Worm (Caenorhabditis elegans) whole organism, mixed stage, embryonic: Measurements from ENCODE around the gene tbx-36.

Experiments
- M03D4.4 ChIP-seq: sonication (generic microtip); optimal IDR thresholded peaks from 2 replicates; lab custom pipeline; 2017; ENCODE audit warnings: mild to moderate bottlenecking, missing genetic modification characterization, missing compliant biosample characterization
- bed-3 ChIP-seq: fragments of 200-800 bp; sonication (Bioruptor generic); optimal IDR thresholded peaks from 3 replicates; lab custom pipeline; 2018; ENCODE audit warnings: mild to moderate bottlenecking, missing genetic modification characterization, moderate library complexity, missing compliant biosample characterization
- blmp-1 ChIP-seq: fragments of 150-350 bp; optimal IDR thresholded peaks from 2 replicates; lab custom pipeline; 2014; ENCODE audit warnings: missing biosample characterization, missing genetic modification characterization
- ceh-39 ChIP-seq: fragments of 150-350 bp; optimal IDR thresholded peaks from 2 replicates; lab custom pipeline; 2014; ENCODE audit warnings: missing biosample characterization, missing genetic modification characterization
- ceh-43 ChIP-seq: fragments of 200-800 bp; sonication (Bioruptor generic); optimal IDR thresholded peaks from 2 replicates; lab custom pipeline; 2018; ENCODE audit warnings: mild to moderate bottlenecking, missing genetic modification characterization, moderate library complexity, missing compliant biosample characterization
- ceh-83 ChIP-seq: fragments of 200-800 bp; sonication (Bioruptor generic); optimal IDR thresholded peaks from 2 replicates; lab custom pipeline; 2018; ENCODE audit warnings: mild to moderate bottlenecking, missing genetic modification characterization, missing compliant biosample characterization
- ces-1 ChIP-seq: fragments of 150-350 bp; optimal IDR thresholded peaks from 2 replicates; lab custom pipeline; 2014; ENCODE audit warnings: missing biosample characterization, missing genetic modification reagents, missing genetic modification characterization
- cnd-1 ChIP-seq: fragments of 200-800 bp; sonication (Bioruptor generic); optimal IDR thresholded peaks from 2 replicates; lab custom pipeline; 2018; ENCODE audit warnings: mild to moderate bottlenecking, missing genetic modification characterization, missing compliant biosample characterization
- drap-1 ChIP-seq: fragments of 200-800 bp; sonication (Bioruptor generic); optimal IDR thresholded peaks from 3 replicates; lab custom pipeline; 2018; ENCODE audit warnings: mild to moderate bottlenecking, missing genetic modification characterization, missing compliant biosample characterization
- elt-3 ChIP-seq: fragments of 150-350 bp; optimal IDR thresholded peaks from 2 replicates; lab custom pipeline; 2014; ENCODE audit warnings: missing biosample characterization, missing genetic modification characterization
- hlh-1 ChIP-seq: fragments of 150-350 bp; optimal IDR thresholded peaks from 2 replicates; lab custom pipeline; 2014; ENCODE audit warnings: missing biosample characterization, missing genetic modification reagents, missing genetic modification characterization
- lin-13 ChIP-seq: fragments of 150-350 bp; optimal IDR thresholded peaks from 2 replicates; lab custom pipeline; 2014; ENCODE audit warnings: missing biosample characterization, missing genetic modification characterization
- lin-32 ChIP-seq: fragments of 200-800 bp; sonication (Bioruptor generic); optimal IDR thresholded peaks from 2 replicates; lab custom pipeline; 2018; ENCODE audit warnings: mild to moderate bottlenecking, missing genetic modification characterization, missing compliant biosample characterization
- lsy-2 ChIP-seq: fragments of 150-350 bp; optimal IDR thresholded peaks from 2 replicates; lab custom pipeline; 2014; ENCODE audit warnings: missing biosample characterization, missing genetic modification characterization
- mab-5 ChIP-seq: fragments of 150-350 bp; optimal IDR thresholded peaks from 2 replicates; lab custom pipeline; 2014; ENCODE audit warnings: missing biosample characterization, missing genetic modification characterization
- mep-1 ChIP-seq: fragments of 150-350 bp; optimal IDR thresholded peaks from 2 replicates; lab custom pipeline; 2017; ENCODE audit warnings: missing biosample characterization, missing genetic modification reagents, missing genetic modification characterization, inconsistent platforms
- mls-2 ChIP-seq: sonication (generic microtip); optimal IDR thresholded peaks from 2 replicates; lab custom pipeline; 2016; ENCODE audit warnings: mild to moderate bottlenecking, missing genetic modification characterization, moderate library complexity, missing compliant biosample characterization
- nhr-12 ChIP-seq: fragments of 150-350 bp; optimal IDR thresholded peaks from 2 replicates; lab custom pipeline; 2014; ENCODE audit warnings: missing biosample characterization, missing genetic modification characterization
- nhr-2 ChIP-seq: fragments of 150-350 bp; optimal IDR thresholded peaks from 2 replicates; lab custom pipeline; 2014; ENCODE audit warnings: missing biosample characterization, missing genetic modification characterization
- nhr-237 ChIP-seq: fragments of 150-350 bp; optimal IDR thresholded peaks from 2 replicates; lab custom pipeline; 2014; ENCODE audit warnings: missing biosample characterization, missing genetic modification characterization
- nhr-28 ChIP-seq: fragments of 150-350 bp; optimal IDR thresholded peaks from 2 replicates; lab custom pipeline; 2014; ENCODE audit warnings: missing biosample characterization, missing genetic modification characterization
- pha-4 ChIP-seq: fragments of 150-350 bp; optimal IDR thresholded peaks from 2 replicates; lab custom pipeline; 2018; ENCODE audit warnings: missing biosample characterization, missing genetic modification reagents, missing genetic modification characterization
- snpc-4 ChIP-seq: fragments of 150-350 bp; optimal IDR thresholded peaks from 2 replicates; lab custom pipeline; 2014; ENCODE audit warnings: missing biosample characterization, missing genetic modification characterization
- unc-120 ChIP-seq: sonication (generic microtip); optimal IDR thresholded peaks from 2 replicates; lab custom pipeline; 2017; ENCODE audit warnings: missing genetic modification characterization, missing compliant biosample characterization; ENCODE audit not compliant: poor library complexity, severe bottlenecking
- unc-39 ChIP-seq: fragments of 150-350 bp; optimal IDR thresholded peaks from 2 replicates; lab custom pipeline; 2014; ENCODE audit warnings: missing biosample characterization, missing genetic modification characterization
- unc-62 ChIP-seq: fragments of 150-350 bp; optimal IDR thresholded peaks from 2 replicates; lab custom pipeline; 2014; ENCODE audit warnings: missing biosample characterization, missing genetic modification reagents, missing genetic modification characterization
- zip-8 ChIP-seq: fragments of 150-350 bp; optimal IDR thresholded peaks from 2 replicates; lab custom pipeline; 2014; ENCODE audit warnings: missing biosample characterization, missing genetic modification characterization
- ztf-11 ChIP-seq: fragments of 150-350 bp; optimal IDR thresholded peaks from 2 replicates; lab custom pipeline; 2014; ENCODE audit warnings: missing biosample characterization, missing genetic modification characterization

The tbx-36 gene

ce11 chrIV:11949717-11950116 is 653 bp upstream of the tbx-36 start, which contains the start of gene hdl-1:
TSS of gene hdl-1 (minus strand) at chrIV:11949817.
- no peak for TF ChIP-seq bed-3
- TF ChIP-seq nhr-28 (tag; lab: Kevin White, UChicago), result no peak

- TF ChIP-seq ceh-83 (GFP tag; lab: Kevin White, UChicago) (no peak), mab-5 (tag; lab: Kevin White, UChicago) (no peak), nhr-12 (tag; lab: Kevin White, UChicago) (no peak), blmp-1 (no peak), ceh-39 (tag; lab: Kevin White, UChicago) (no peak), unc-39 (tag; lab: Kevin White, UChicago) (no peak), nhr-237 (tag; lab: Kevin White, UChicago) (no peak), drap-1 (GFP tag; lab: Kevin White, UChicago) (no peak), lsy-2 (no peak), nhr-28 (tag; lab: Kevin White, UChicago) (no peak), zip-8 (tag; lab: Kevin White, UChicago) (no peak), unc-120 (no peak), snpc-4 (tag; lab: Kevin White, UChicago) (no peak), mls-2 (no peak), mep-1 (tag; lab: Kevin White, UChicago) (no peak), lin-13 (tag; lab: Kevin White, UChicago) (no peak), ceh-43 (GFP tag; lab: Kevin White, UChicago) (no peak), pha-4 (tag; lab: Kevin White, UChicago) (no peak), elt-3 (tag; lab: Kevin White, UChicago) (no peak), nhr-2 (tag; lab: Kevin White, UChicago) (no peak)
These were observed 2.4 kb downstream of the tbx-36 start, which contains the start of gene gdh-1 for ce11 chrIV:11952612-11953299. TSS of gene gdh-1 (plus strand) at chrIV:11953249.

- TF ChIP-seq mep-1 (tag; lab: Kevin White, UChicago), result no peak
- TF ChIP-seq M03D4.4, result no peak
- no peak for TF ChIP-seq pha-4 (tag; lab: Kevin White, UChicago)
- TF ChIP-seq unc-120, result no peak
These were observed 5.2 kb downstream of the tbx-36 start for ce11 chrIV:11955592-11955991.

ce11 chrIV:11956387-11956786 is 6.0 kb downstream of the tbx-36 start:
- TF ChIP-seq pha-4 (tag; lab: Kevin White, UChicago) (no peak), unc-62 (GFP tag; lab: Kevin White, UChicago) (no peak)

- TF ChIP-seq elt-3 (tag; lab: Kevin White, UChicago) (no peak), hlh-1 (tag; lab: Kevin White, UChicago) (peak; percentile 25)
These were observed 6.7 kb downstream of the tbx-36 start for ce11 chrIV:11957074-11957473.

- TF ChIP-seq ztf-11 (tag; lab: Kevin White, UChicago), result no peak
- TF ChIP-seq nhr-28 (tag; lab: Kevin White, UChicago), result no peak
- TF ChIP-seq ces-1 (GFP tag; lab: Kevin White, UChicago), result no peak
- TF ChIP-seq unc-39 (tag; lab: Kevin White, UChicago), result no peak
- TF ChIP-seq bed-3, result no peak
- TF ChIP-seq cnd-1 (tag; lab: Kevin White, UChicago), result no peak
- no peak for TF ChIP-seq drap-1 (GFP tag; lab: Kevin White, UChicago)
- no peak for TF ChIP-seq M03D4.4
- TF ChIP-seq hlh-1 (tag; lab: Kevin White, UChicago), result no peak
- no peak for TF ChIP-seq elt-3 (tag; lab: Kevin White, UChicago)
- TF ChIP-seq lin-32 (GFP tag; lab: Kevin White, UChicago), result no peak
These were observed 9.2 kb downstream of the tbx-36 start, which contains the start of gene tgt-1 for ce11 chrIV:11959573-11959972. TSS of gene tgt-1 (minus strand) at chrIV:11959804.
